Fruit fly (Drosophila melanogaster) whole organism, prepupa: ENCODE data around the gene squ.
A peak's percentile ranks its signal among the peaks of the same experiment; 100 is the strongest.

Experiments used
- Blimp-1 ChIP-seq: fragments of 200-800 bp; sonication (Bioruptor generic); optimal IDR thresholded peaks from 3 replicates; lab custom pipeline; 2017; ENCODE audit warnings: missing biosample characterization, missing genetic modification characterization, mild to moderate bottlenecking, moderate library complexity, missing genetic modification reagents
- CG10631 ChIP-seq: fragments of 200-800 bp; sonication (Bioruptor generic); optimal IDR thresholded peaks from 2 replicates; lab custom pipeline; 2016; ENCODE audit warnings: missing biosample characterization, missing genetic modification characterization
- CG10669 ChIP-seq: fragments of 200-800 bp; sonication (Bioruptor generic); optimal IDR thresholded peaks from 3 replicates; lab custom pipeline; 2018; ENCODE audit warnings: missing biosample characterization, mild to moderate bottlenecking, missing genetic modification characterization, moderate library complexity
- CG15336 ChIP-seq: fragments of 200-800 bp; sonication (Bioruptor generic); IDR thresholded peaks from 2 replicates; pipeline ENCODE4 v1.3.6; 2022; ENCODE audit warnings: missing biosample characterization, missing genetic modification characterization
- CG1621 ChIP-seq: fragments of 200-800 bp; sonication (Bioruptor generic); optimal IDR thresholded peaks from 3 replicates; lab custom pipeline; 2018; ENCODE audit warnings: missing biosample characterization, mild to moderate bottlenecking, missing genetic modification characterization
- CG16779 ChIP-seq: fragments of 200-800 bp; sonication (Bioruptor generic); optimal IDR thresholded peaks from 3 replicates; lab custom pipeline; 2017; ENCODE audit warnings: missing biosample characterization, mild to moderate bottlenecking, missing genetic modification characterization
- CG3032 ChIP-seq: fragments of 200-800 bp; optimal IDR thresholded peaks from 2 replicates; lab custom pipeline; 2019; ENCODE audit warnings: missing biosample characterization, mild to moderate bottlenecking, missing genetic modification characterization, moderate library complexity
- CG31627 ChIP-seq: fragments of 200-800 bp; sonication (Bioruptor generic); optimal IDR thresholded peaks from 3 replicates; lab custom pipeline; 2016; ENCODE audit warnings: missing biosample characterization, missing genetic modification characterization
- CG34406 ChIP-seq: fragments of 200-800 bp; sonication (Bioruptor generic); optimal IDR thresholded peaks from 3 replicates; lab custom pipeline; 2016; ENCODE audit warnings: missing biosample characterization, missing genetic modification characterization
- CG3919 ChIP-seq: fragments of 200-800 bp; sonication (Bioruptor generic); optimal IDR thresholded peaks from 3 replicates; lab custom pipeline; 2016; ENCODE audit warnings: missing biosample characterization, missing genetic modification characterization
- CG4318 ChIP-seq: fragments of 200-800 bp; sonication (Bioruptor generic); optimal IDR thresholded peaks from 3 replicates; lab custom pipeline; 2017; ENCODE audit warnings: missing biosample characterization, mild to moderate bottlenecking, missing genetic modification characterization
- CG6163 ChIP-seq: fragments of 200-800 bp; sonication (Bioruptor generic); IDR thresholded peaks from 3 replicates; pipeline ENCODE4 v1.3.6; 2022; ENCODE audit warnings: missing biosample characterization, missing genetic modification characterization
- CG6792 ChIP-seq: fragments of 200-800 bp; sonication (Bioruptor generic); optimal IDR thresholded peaks from 3 replicates; lab custom pipeline; 2016; ENCODE audit warnings: missing biosample characterization, missing genetic modification characterization
- CG6808 ChIP-seq: fragments of 200-800 bp; sonication (Bioruptor generic); optimal IDR thresholded peaks from 3 replicates; lab custom pipeline; 2017; ENCODE audit warnings: missing biosample characterization, missing genetic modification characterization, mild to moderate bottlenecking, moderate library complexity, missing genetic modification reagents
- CG6854 ChIP-seq: fragments of 200-800 bp; sonication (Bioruptor generic); optimal IDR thresholded peaks from 2 replicates; lab custom pipeline; 2017; ENCODE audit warnings: missing biosample characterization, mild to moderate bottlenecking, missing genetic modification characterization
- CG7368 ChIP-seq: fragments of 200-800 bp; sonication (Bioruptor generic); optimal IDR thresholded peaks from 3 replicates; lab custom pipeline; 2016; ENCODE audit warnings: missing biosample characterization, missing genetic modification characterization
- CG8119 ChIP-seq: fragments of 200-800 bp; sonication (Bioruptor generic); IDR thresholded peaks from 3 replicates; pipeline ENCODE4 v1.3.6; 2022; ENCODE audit warnings: missing biosample characterization, missing genetic modification characterization
- CG8632 ChIP-seq: fragments of 200-800 bp; sonication (Bioruptor generic); optimal IDR thresholded peaks from 3 replicates; lab custom pipeline; 2016; ENCODE audit warnings: missing biosample characterization, missing genetic modification characterization
- CG9139 ChIP-seq: fragments of 200-800 bp; sonication (Bioruptor generic); optimal IDR thresholded peaks from 3 replicates; lab custom pipeline; 2017; ENCODE audit warnings: missing biosample characterization, mild to moderate bottlenecking, missing genetic modification characterization
- Eip75B ChIP-seq: fragments of 200-800 bp; sonication (Bioruptor generic); optimal IDR thresholded peaks from 3 replicates; lab custom pipeline; 2016; ENCODE audit warnings: missing biosample characterization, missing genetic modification characterization
- Eip93F ChIP-seq: fragments of 200-800 bp; sonication (Bioruptor generic); optimal IDR thresholded peaks from 2 replicates; lab custom pipeline; 2016; ENCODE audit warnings: missing biosample characterization, mild to moderate bottlenecking, missing genetic modification characterization
- Ets21C ChIP-seq: fragments of 200-800 bp; sonication (Bioruptor generic); optimal IDR thresholded peaks from 3 replicates; lab custom pipeline; 2016; ENCODE audit warnings: missing biosample characterization, missing genetic modification characterization
- Ets96B ChIP-seq: fragments of 200-800 bp; optimal IDR thresholded peaks from 2 replicates; lab custom pipeline; 2019; ENCODE audit warnings: missing biosample characterization, mild to moderate bottlenecking, missing genetic modification characterization, moderate library complexity
- Gug ChIP-seq: fragments of 200-800 bp; sonication (Bioruptor generic); IDR thresholded peaks from 2 replicates; pipeline ENCODE4 v1.3.6; 2022; ENCODE audit warnings: missing biosample characterization, missing genetic modification characterization
- Hr38 ChIP-seq: sonication (Bioruptor generic); optimal IDR thresholded peaks from 2 replicates; lab custom pipeline; 2016; ENCODE audit warnings: missing biosample characterization, missing genetic modification characterization
- Hr39 ChIP-seq: fragments of 200-800 bp; sonication (Bioruptor generic); optimal IDR thresholded peaks from 2 replicates; lab custom pipeline; 2016; ENCODE audit warnings: missing biosample characterization, missing genetic modification characterization
- Hr4 ChIP-seq: fragments of 200-800 bp; sonication (Bioruptor generic); optimal IDR thresholded peaks from 3 replicates; lab custom pipeline; 2016; ENCODE audit warnings: missing biosample characterization, missing genetic modification characterization
- Lpt ChIP-seq: fragments of 200-800 bp; sonication (Bioruptor generic); optimal IDR thresholded peaks from 3 replicates; lab custom pipeline; 2016; ENCODE audit warnings: missing biosample characterization, missing genetic modification characterization
- Met ChIP-seq: fragments of 200-800 bp; sonication (Bioruptor generic); optimal IDR thresholded peaks from 3 replicates; lab custom pipeline; 2016; ENCODE audit warnings: missing biosample characterization, missing genetic modification characterization
- Smox ChIP-seq: fragments of 200-800 bp; sonication (Bioruptor generic); optimal IDR thresholded peaks from 3 replicates; lab custom pipeline; 2016; ENCODE audit warnings: missing biosample characterization, missing genetic modification characterization
- Sox102F ChIP-seq: fragments of 200-800 bp; sonication (Bioruptor generic); optimal IDR thresholded peaks from 2 replicates; lab custom pipeline; 2016; ENCODE audit warnings: missing biosample characterization, mild to moderate bottlenecking, missing genetic modification characterization
- Sox14 ChIP-seq: fragments of 200-800 bp; sonication (Bioruptor generic); optimal IDR thresholded peaks from 3 replicates; lab custom pipeline; 2016; ENCODE audit warnings: missing biosample characterization, missing genetic modification characterization
- Sox15 ChIP-seq: fragments of 200-800 bp; sonication (Bioruptor generic); optimal IDR thresholded peaks from 3 replicates; lab custom pipeline; 2016; ENCODE audit warnings: missing biosample characterization, missing genetic modification characterization
- achi ChIP-seq: fragments of 200-800 bp; sonication (Bioruptor generic); optimal IDR thresholded peaks from 3 replicates; lab custom pipeline; 2016; ENCODE audit warnings: missing biosample characterization, missing genetic modification characterization
- acj6 ChIP-seq: fragments of 200-800 bp; sonication (Bioruptor generic); optimal IDR thresholded peaks from 3 replicates; lab custom pipeline; 2016; ENCODE audit warnings: missing biosample characterization, missing genetic modification characterization
- cyc ChIP-seq: fragments of 200-800 bp; sonication (Bioruptor generic); optimal IDR thresholded peaks from 3 replicates; lab custom pipeline; 2016; ENCODE audit warnings: missing biosample characterization, missing genetic modification characterization
- dac ChIP-seq: fragments of 200-800 bp; sonication (Bioruptor generic); optimal IDR thresholded peaks from 2 replicates; lab custom pipeline; 2017; ENCODE audit warnings: missing biosample characterization, mild to moderate bottlenecking, missing genetic modification characterization
- dsx ChIP-seq: fragments of 200-800 bp; optimal IDR thresholded peaks from 3 replicates; lab custom pipeline; 2019; ENCODE audit warnings: missing biosample characterization, mild to moderate bottlenecking, missing genetic modification characterization, moderate library complexity; ENCODE audit not compliant: poor library complexity, severe bottlenecking
- eg ChIP-seq: fragments of 200-800 bp; sonication (Bioruptor generic); IDR thresholded peaks from 3 replicates; pipeline ENCODE4 v1.3.6; 2022; ENCODE audit warnings: missing biosample characterization, missing genetic modification characterization
- fd59A ChIP-seq: fragments of 200-800 bp; sonication (Bioruptor generic); optimal IDR thresholded peaks from 2 replicates; lab custom pipeline; 2017; ENCODE audit warnings: missing biosample characterization, mild to moderate bottlenecking, missing genetic modification characterization, missing genetic modification reagents
- fd85E ChIP-seq: fragments of 200-800 bp; sonication (Bioruptor generic); optimal IDR thresholded peaks from 3 replicates; lab custom pipeline; 2016; ENCODE audit warnings: missing biosample characterization, missing genetic modification characterization
- fkh ChIP-seq: fragments of 200-800 bp; sonication (Bioruptor generic); optimal IDR thresholded peaks from 3 replicates; lab custom pipeline; 2017; ENCODE audit warnings: missing biosample characterization, mild to moderate bottlenecking, missing genetic modification characterization, moderate library complexity
- lz ChIP-seq: fragments of 200-800 bp; sonication (Bioruptor generic); optimal IDR thresholded peaks from 3 replicates; lab custom pipeline; 2016; ENCODE audit warnings: missing biosample characterization, missing genetic modification characterization
- net ChIP-seq: fragments of 200-800 bp; sonication (Bioruptor generic); optimal IDR thresholded peaks from 3 replicates; lab custom pipeline; 2016; ENCODE audit warnings: missing biosample characterization, missing genetic modification characterization
- pdm3 ChIP-seq: fragments of 200-800 bp; sonication (Bioruptor generic); optimal IDR thresholded peaks from 3 replicates; lab custom pipeline; 2016; ENCODE audit warnings: missing biosample characterization, missing genetic modification characterization
- salr ChIP-seq, 2 experiments: fragments of 200-800 bp; sonication (Bioruptor generic); optimal IDR thresholded peaks; 3 replicates each; lab custom pipeline; 2016 to 2018; ENCODE audit warnings: missing biosample characterization in 2 of 2, missing genetic modification characterization in 2 of 2, mild to moderate bottlenecking in 1 of 2
- ss ChIP-seq, 2 experiments: fragments of 200-800 bp; sonication (Bioruptor generic); optimal IDR thresholded peaks; 2 replicates in 1 of 2; 3 replicates in 1 of 2; lab custom pipeline; 2017 to 2018; ENCODE audit warnings: mild to moderate bottlenecking in 2 of 2, missing biosample characterization in 2 of 2, missing genetic modification characterization in 2 of 2, moderate library complexity in 1 of 2
- svp ChIP-seq: fragments of 200-800 bp; sonication (Bioruptor generic); peaks from one replicate; lab custom pipeline; 2016; ENCODE audit warnings: missing biosample characterization, missing genetic modification characterization
- topi ChIP-seq: fragments of 200-800 bp; sonication (Bioruptor generic); optimal IDR thresholded peaks from 3 replicates; lab custom pipeline; 2016; ENCODE audit warnings: missing biosample characterization, missing genetic modification characterization
- vri ChIP-seq: fragments of 200-800 bp; sonication (Bioruptor generic); optimal IDR thresholded peaks from 3 replicates; lab custom pipeline; 2016; ENCODE audit warnings: missing biosample characterization, mild to moderate bottlenecking, missing genetic modification characterization

The squ gene

dm6 chr2L:16686412-16687043 is 6.7 kb downstream of the squ start (continued):
- TF ChIP-seq achi (peak; percentile 47), CG16779 (tag; lab: Kevin White, UChicago) (peak; percentile 78), acj6 (peak; percentile 17), dac (peak; percentile 50), CG10669 (GFP tag; lab: Kevin White, UChicago) (peak; percentile 57), CG3919 (GFP tag; lab: Kevin White, UChicago) (peak; percentile 62), CG1621 (peak; percentile 70), Sox14 (GFP tag; lab: Kevin White, UChicago) (peak; percentile 53), salr (GFP tag; optimal IDR thresholded peaks at IDR 0.05; lab: Kevin White, UChicago) (peak; percentile 29 to 44), fkh (no peak), Sox102F (GFP tag; lab: Kevin White, UChicago) (peak; percentile 59), CG10631 (GFP tag; lab: Kevin White, UChicago) (peak; percentile 38), dsx (peak; percentile 72), net (GFP tag; lab: Kevin White, UChicago) (peak; percentile 70), CG15336 (peak; percentile 79), cyc (GFP tag; lab: Kevin White, UChicago) (peak; percentile 11), CG8632 (GFP tag; lab: Kevin White, UChicago) (peak; percentile 24), Met (peak; percentile 33), topi (GFP tag; lab: Kevin White, UChicago) (peak; percentile 29), Lpt (GFP tag; lab: Kevin White, UChicago) (peak; percentile 79), Hr38 (GFP tag; lab: Kevin White, UChicago) (no peak), Gug (GFP tag; lab: Robert Waterston, UW) (peak; percentile 41; the same call in 1 of the 2 replicates), CG6808 (GFP tag; lab: Kevin White, UChicago) (peak; percentile 83), CG8119 (GFP tag; lab: Robert Waterston, UW) (peak; percentile 82), CG34406 (GFP tag; lab: Kevin White, UChicago) (no peak), CG31627 (peak; percentile 11), CG3032 (peak; percentile 65), fd85E (no peak), Ets21C (no peak), lz (peak; percentile 28), Hr39 (peak; percentile 18), pdm3 (peak; percentile 55), svp (peak; percentile 64), eg (GFP tag; lab: Robert Waterston, UW) (peak; percentile 89), CG6792 (GFP tag; lab: Kevin White, UChicago) (peak; percentile 26), ss (GFP tag; optimal IDR thresholded peaks at IDR 0.05; lab: Kevin White, UChicago) (peak; percentile 88 to 90), Smox (GFP tag; lab: Kevin White, UChicago) (peak; percentile 27), Eip93F (GFP tag; lab: Kevin White, UChicago) (no peak), Hr4 (peak; percentile 47)

- TF ChIP-seq fd59A (GFP tag; lab: Kevin White, UChicago): peak; percentile 65
- peak; percentile 50 for TF ChIP-seq CG8632 (GFP tag; lab: Kevin White, UChicago)
- no peak for TF ChIP-seq vri (GFP tag; lab: Kevin White, UChicago)
- TF ChIP-seq Ets96B (tag; lab: Kevin White, UChicago): peak; percentile 68
- TF ChIP-seq Hr38 (GFP tag; lab: Kevin White, UChicago): no peak
- peak; percentile 30 for TF ChIP-seq CG7368 (GFP tag; lab: Kevin White, UChicago)
- TF ChIP-seq eg (GFP tag; lab: Robert Waterston, UW): 0 out of 3 replicates have a peak, but pooled peaks have one; percentile 13
- TF ChIP-seq CG15336: peak; percentile 82
- no peak for TF ChIP-seq Met
- peak; percentile 37 for TF ChIP-seq Eip75B (GFP tag; lab: Kevin White, UChicago)
- TF ChIP-seq Hr39: no peak
- TF ChIP-seq CG3032: peak; percentile 69
- peak; percentile 65 for TF ChIP-seq CG4318 (GFP tag; lab: Kevin White, UChicago)
- peak; percentile 71 for TF ChIP-seq acj6
- peak; percentile 57 for TF ChIP-seq CG9139
- TF ChIP-seq Blimp-1 (GFP tag; lab: Kevin White, UChicago): no peak
- TF ChIP-seq net (GFP tag; lab: Kevin White, UChicago): peak; percentile 71
- peak; percentile 25; the same call in 1 of the 2 replicates for TF ChIP-seq Gug (GFP tag; lab: Robert Waterston, UW)
- TF ChIP-seq CG6854 (GFP tag; lab: Kevin White, UChicago): no peak
- no peak for TF ChIP-seq Smox (GFP tag; lab: Kevin White, UChicago)
- peak; percentile 47; the same call in 2 of the 3 replicates for TF ChIP-seq CG6163 (GFP tag; lab: Robert Waterston, UW)
- no peak for TF ChIP-seq Sox15 (GFP tag; lab: Kevin White, UChicago)
- peak; percentile 52 for TF ChIP-seq CG34406 (GFP tag; lab: Kevin White, UChicago)
Measured at dm6 chr2L:16687863-16688262, 8.0 kb downstream of the squ start.
